Worm (Caenorhabditis elegans): ENCODE data around the gene mog-3.

DNA sequence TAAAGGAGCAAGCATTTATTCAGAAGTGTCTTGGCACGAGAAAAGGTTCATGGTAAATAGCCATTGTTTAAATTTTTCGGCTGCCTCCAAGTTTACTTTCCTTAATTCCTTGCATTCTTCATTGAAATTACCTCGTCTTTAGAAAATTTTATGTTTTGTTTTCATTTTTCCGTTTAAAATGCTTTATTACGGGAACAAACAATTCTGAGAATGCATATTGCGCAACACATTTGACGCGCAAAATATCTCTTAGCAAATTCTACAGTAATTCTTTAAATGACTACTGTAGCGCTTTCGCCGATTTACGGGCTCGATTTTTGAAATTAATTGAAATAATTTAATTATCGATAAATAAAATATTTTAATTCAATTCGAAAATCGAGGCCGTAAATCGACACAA, 36.2 kb downstream of the mog-3 start:
- TF ChIP-seq ztf-11 (tag; optimal IDR thresholded peaks at IDR 0.05) (no peak), sptf-1 (tag; optimal IDR thresholded peaks at IDR 0.05) (no peak), mep-1 (tag; optimal IDR thresholded peaks at IDR 0.05) (no peak), zip-8 (tag; optimal IDR thresholded peaks at IDR 0.05) (peak; percentile 90), pha-4 (tag; optimal IDR thresholded peaks at IDR 0.05) (no peak), nhr-12 (tag; optimal IDR thresholded peaks at IDR 0.05) (no peak), drap-1 (GFP tag; optimal IDR thresholded peaks at IDR 0.05) (no peak)
